Worm (Caenorhabditis elegans) whole organism, early embryonic: ENCODE measurements around the gene fbxb-116.
"Not testable (repeated sequence)": the region's sequence is repeated elsewhere in the genome, so short reads cannot be mapped to it uniquely, and the experiment has no call there.

Experiments
- B0310.2 ChIP-seq: sonication (generic microtip); optimal IDR thresholded peaks from 2 replicates; lab custom pipeline; 2016; ENCODE audit warnings: mild to moderate bottlenecking, missing genetic modification characterization, missing compliant biosample characterization
- F13C5.2 ChIP-seq: sonication (generic microtip); optimal IDR thresholded peaks from 2 replicates; lab custom pipeline; 2017; ENCODE audit warnings: mild to moderate bottlenecking, missing genetic modification characterization, inconsistent platforms, missing compliant biosample characterization
- aly-1 ChIP-seq: sonication (generic microtip); optimal IDR thresholded peaks from 2 replicates; lab custom pipeline; 2016; ENCODE audit warnings: missing genetic modification characterization, missing compliant biosample characterization
- ama-1 ChIP-seq: fragments of 150-350 bp; optimal IDR thresholded peaks from 2 replicates; lab custom pipeline; 2014
- ceh-13 ChIP-seq: fragments of 200-800 bp; sonication (Bioruptor generic); optimal IDR thresholded peaks from 2 replicates; lab custom pipeline; 2018; ENCODE audit warnings: mild to moderate bottlenecking, missing genetic modification characterization, missing compliant biosample characterization
- ceh-36 ChIP-seq: sonication (generic microtip); optimal IDR thresholded peaks from 2 replicates; lab custom pipeline; 2016; ENCODE audit warnings: missing genetic modification characterization, inconsistent platforms, missing compliant biosample characterization
- ets-7 ChIP-seq: sonication (generic microtip); optimal IDR thresholded peaks from 2 replicates; lab custom pipeline; 2016; ENCODE audit warnings: missing genotype, missing genetic modification characterization, missing compliant biosample characterization
- flt-1 ChIP-seq: fragments of 200-800 bp; sonication (Bioruptor generic); IDR thresholded peaks from 2 replicates; pipeline ENCODE4 v1.3.6; 2022; ENCODE audit warnings: missing genetic modification characterization, missing compliant biosample characterization
- hmbx-1 ChIP-seq: sonication (generic microtip); optimal IDR thresholded peaks from 2 replicates; lab custom pipeline; 2016; ENCODE audit warnings: mild to moderate bottlenecking, missing genetic modification characterization, missing compliant biosample characterization
- hmg-4 ChIP-seq: fragments of 200-800 bp; sonication (Bioruptor generic); optimal IDR thresholded peaks from 2 replicates; lab custom pipeline; 2018; ENCODE audit warnings: mild to moderate bottlenecking, missing genetic modification characterization, missing compliant biosample characterization
- hnd-1 ChIP-seq: sonication (generic microtip); optimal IDR thresholded peaks from 2 replicates; lab custom pipeline; 2016; ENCODE audit warnings: missing genetic modification characterization, missing compliant biosample characterization
- pes-1 ChIP-seq: fragments of 200-800 bp; sonication (Bioruptor generic); IDR thresholded peaks from 2 replicates; pipeline ENCODE4 v1.3.6; 2022; ENCODE audit warnings: missing genetic modification reagents, missing genetic modification characterization, missing compliant biosample characterization
- scrt-1 ChIP-seq: fragments of 200-800 bp; sonication (Bioruptor generic); IDR thresholded peaks from 2 replicates; pipeline ENCODE4 v1.3.6; 2022; ENCODE audit warnings: missing genetic modification characterization, missing compliant biosample characterization
- sea-1 ChIP-seq: fragments of 200-800 bp; sonication (Bioruptor generic); conservative IDR thresholded peaks from 2 replicates; pipeline ENCODE4 v1.3.6; 2022; ENCODE audit warnings: missing genetic modification characterization, missing compliant biosample characterization
- tbx-11 ChIP-seq: fragments of 200-800 bp; sonication (Bioruptor generic); IDR thresholded peaks from 2 replicates; pipeline ENCODE4 v1.3.6; 2022; ENCODE audit warnings: missing genetic modification characterization, missing compliant biosample characterization
- tbx-37 ChIP-seq: fragments of 200-800 bp; sonication (Bioruptor generic); conservative IDR thresholded peaks from 2 replicates; pipeline ENCODE4 v1.3.6; 2022; ENCODE audit warnings: missing genetic modification reagents, missing genetic modification characterization, missing compliant biosample characterization
- tra-4 ChIP-seq: sonication (generic microtip); optimal IDR thresholded peaks from 2 replicates; lab custom pipeline; 2017; ENCODE audit warnings: missing genetic modification characterization, missing compliant biosample characterization

fbxb-116 gene

ce11 chrV:19264148-19264547 is 30.6 kb downstream of the fbxb-116 start, which contains the start of gene F21D9.1:
F21D9.1 (plus strand) TSS chrV:19264448.
- not testable (repeated sequence) for TF ChIP-seq hnd-1 (tag; lab: Kevin White, UChicago); ceh-13; hmbx-1 (tag; lab: Kevin White, UChicago)

ce11 chrV:19276354-19276753 is 42.8 kb downstream of the fbxb-116 start:
- no peak for TF ChIP-seq tra-4 (tag; lab: Kevin White, UChicago)

- TF ChIP-seq B0310.2 (tag; lab: Kevin White, UChicago) (no peak), scrt-1 (GFP tag; lab: Robert Waterston, UW) (no peak), ama-1 (lab: Kevin White, UChicago) (no peak), aly-1 (no peak), tbx-37 (GFP tag; lab: Robert Waterston, UW) (no peak), F13C5.2 (tag; lab: Kevin White, UChicago) (no peak), tbx-11 (GFP tag; lab: Robert Waterston, UW) (no peak), flt-1 (GFP tag; lab: Robert Waterston, UW) (no peak), hmg-4 (GFP tag; lab: Kevin White, UChicago) (no peak), hnd-1 (tag; lab: Kevin White, UChicago) (no peak), tra-4 (tag; lab: Kevin White, UChicago) (no peak)
Observed at ce11 chrV:19278488-19278887, 44.9 kb downstream of the fbxb-116 start.

ce11 chrV:19279888-19280287 is 46.3 kb downstream of the fbxb-116 start, which contains the start of gene F21D9.8:
F21D9.8 (minus strand) TSS chrV:19279988.
- no peak for TF ChIP-seq B0310.2 (tag; lab: Kevin White, UChicago)
- no peak for TF ChIP-seq aly-1
- TF ChIP-seq hmbx-1 (tag; lab: Kevin White, UChicago): no peak
- no peak for TF ChIP-seq hnd-1 (tag; lab: Kevin White, UChicago)
- TF ChIP-seq sea-1 (GFP tag; lab: Robert Waterston, UW): no peak
- TF ChIP-seq tbx-37 (GFP tag; lab: Robert Waterston, UW): no peak
- TF ChIP-seq tbx-11 (GFP tag; lab: Robert Waterston, UW): no peak
- no peak for TF ChIP-seq hmg-4 (GFP tag; lab: Kevin White, UChicago)

ce11 chrV:19282314-19282713 is 48.7 kb downstream of the fbxb-116 start, which contains the start of gene fbxb-117:
fbxb-117 (plus strand) TSS chrV:19282614.
- no peak for TF ChIP-seq scrt-1 (GFP tag; lab: Robert Waterston, UW)
- no peak for TF ChIP-seq ets-7 (tag; lab: Kevin White, UChicago)
- no peak for TF ChIP-seq aly-1
- TF ChIP-seq F13C5.2 (tag; lab: Kevin White, UChicago): no peak
- no peak for TF ChIP-seq hmbx-1 (tag; lab: Kevin White, UChicago)
- no peak for TF ChIP-seq tra-4 (tag; lab: Kevin White, UChicago)
- TF ChIP-seq B0310.2 (tag; lab: Kevin White, UChicago): no peak
- TF ChIP-seq pes-1: no peak
- no peak for TF ChIP-seq tbx-11 (GFP tag; lab: Robert Waterston, UW)
- TF ChIP-seq flt-1 (GFP tag; lab: Robert Waterston, UW): no peak
- no peak for TF ChIP-seq hnd-1 (tag; lab: Kevin White, UChicago)
- TF ChIP-seq ceh-13: no peak
- no peak for TF ChIP-seq sea-1 (GFP tag; lab: Robert Waterston, UW)
- TF ChIP-seq hmg-4 (GFP tag; lab: Kevin White, UChicago): no peak
- no peak for TF ChIP-seq ceh-36 (tag; lab: Kevin White, UChicago)
- no peak for TF ChIP-seq ama-1 (lab: Kevin White, UChicago)
- no peak for TF ChIP-seq tbx-37 (GFP tag; lab: Robert Waterston, UW)
